Fruit fly (Drosophila melanogaster): ENCODE results near the gene CG33695.

The CG33695 gene

dm6 chr2L:11326373-11326772 is 48.6 kb downstream of the CG33695 start:
- TF ChIP-seq h (optimal IDR thresholded peaks at IDR 0.05): no peak
- no peak for TF ChIP-seq Sin3A (optimal IDR thresholded peaks at IDR 0.05)
- no peak for TF ChIP-seq psq (optimal IDR thresholded peaks at IDR 0.05)
- TF ChIP-seq insv (optimal IDR thresholded peaks at IDR 0.05): no peak
- TF ChIP-seq ttk (optimal IDR thresholded peaks at IDR 0.05): no peak
- no peak for TF ChIP-seq Myc (optimal IDR thresholded peaks at IDR 0.05)

DNA sequence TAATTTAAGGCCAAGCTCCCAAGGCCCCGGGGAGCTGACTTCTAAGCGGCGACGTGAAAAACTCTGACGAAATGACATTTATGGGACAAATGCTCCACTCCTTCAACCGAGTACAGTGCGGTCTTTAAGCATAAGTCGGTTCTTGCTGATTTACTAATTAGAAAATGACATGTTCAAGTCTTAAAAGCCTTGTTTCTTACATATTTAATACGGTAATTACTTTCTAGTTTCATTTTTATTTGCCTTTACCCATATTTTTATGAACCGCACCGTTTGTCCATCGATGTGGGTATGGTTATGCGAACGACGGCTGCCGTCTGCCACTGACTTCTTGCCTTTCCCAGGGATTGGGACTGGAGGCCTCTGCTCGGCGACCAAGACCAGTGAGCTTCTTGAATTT is 50.5 kb downstream of the CG33695 start:
- no peak for TF ChIP-seq ttk (optimal IDR thresholded peaks at IDR 0.05)
- TF ChIP-seq insv (optimal IDR thresholded peaks at IDR 0.05): no peak
